Worm (Caenorhabditis elegans) whole organism, early embryonic: ENCODE measurements around the gene rbbp-5.

ENCODE experiments used
- B0310.2 ChIP-seq: sonication (generic microtip); optimal IDR thresholded peaks from 2 replicates; lab custom pipeline; 2016; ENCODE audit warnings: mild to moderate bottlenecking, missing genetic modification characterization, missing compliant biosample characterization
- F13C5.2 ChIP-seq: sonication (generic microtip); optimal IDR thresholded peaks from 2 replicates; lab custom pipeline; 2017; ENCODE audit warnings: mild to moderate bottlenecking, missing genetic modification characterization, inconsistent platforms, missing compliant biosample characterization
- aly-1 ChIP-seq: sonication (generic microtip); optimal IDR thresholded peaks from 2 replicates; lab custom pipeline; 2016; ENCODE audit warnings: missing genetic modification characterization, missing compliant biosample characterization
- ama-1 ChIP-seq: fragments of 150-350 bp; optimal IDR thresholded peaks from 2 replicates; lab custom pipeline; 2014
- ceh-13 ChIP-seq: fragments of 200-800 bp; sonication (Bioruptor generic); optimal IDR thresholded peaks from 2 replicates; lab custom pipeline; 2018; ENCODE audit warnings: mild to moderate bottlenecking, missing genetic modification characterization, missing compliant biosample characterization
- ceh-36 ChIP-seq: sonication (generic microtip); optimal IDR thresholded peaks from 2 replicates; lab custom pipeline; 2016; ENCODE audit warnings: missing genetic modification characterization, inconsistent platforms, missing compliant biosample characterization
- ets-7 ChIP-seq: sonication (generic microtip); optimal IDR thresholded peaks from 2 replicates; lab custom pipeline; 2016; ENCODE audit warnings: missing genotype, missing genetic modification characterization, missing compliant biosample characterization
- flt-1 ChIP-seq: fragments of 200-800 bp; sonication (Bioruptor generic); IDR thresholded peaks from 2 replicates; pipeline ENCODE4 v1.3.6; 2022; ENCODE audit warnings: missing genetic modification characterization, missing compliant biosample characterization
- hmbx-1 ChIP-seq: sonication (generic microtip); optimal IDR thresholded peaks from 2 replicates; lab custom pipeline; 2016; ENCODE audit warnings: mild to moderate bottlenecking, missing genetic modification characterization, missing compliant biosample characterization
- hmg-4 ChIP-seq: fragments of 200-800 bp; sonication (Bioruptor generic); optimal IDR thresholded peaks from 2 replicates; lab custom pipeline; 2018; ENCODE audit warnings: mild to moderate bottlenecking, missing genetic modification characterization, missing compliant biosample characterization
- hnd-1 ChIP-seq: sonication (generic microtip); optimal IDR thresholded peaks from 2 replicates; lab custom pipeline; 2016; ENCODE audit warnings: missing genetic modification characterization, missing compliant biosample characterization
- pes-1 ChIP-seq: fragments of 200-800 bp; sonication (Bioruptor generic); IDR thresholded peaks from 2 replicates; pipeline ENCODE4 v1.3.6; 2022; ENCODE audit warnings: missing genetic modification reagents, missing genetic modification characterization, missing compliant biosample characterization
- scrt-1 ChIP-seq: fragments of 200-800 bp; sonication (Bioruptor generic); IDR thresholded peaks from 2 replicates; pipeline ENCODE4 v1.3.6; 2022; ENCODE audit warnings: missing genetic modification characterization, missing compliant biosample characterization
- sea-1 ChIP-seq: fragments of 200-800 bp; sonication (Bioruptor generic); conservative IDR thresholded peaks from 2 replicates; pipeline ENCODE4 v1.3.6; 2022; ENCODE audit warnings: missing genetic modification characterization, missing compliant biosample characterization
- tbx-11 ChIP-seq: fragments of 200-800 bp; sonication (Bioruptor generic); IDR thresholded peaks from 2 replicates; pipeline ENCODE4 v1.3.6; 2022; ENCODE audit warnings: missing genetic modification characterization, missing compliant biosample characterization
- tbx-37 ChIP-seq: fragments of 200-800 bp; sonication (Bioruptor generic); conservative IDR thresholded peaks from 2 replicates; pipeline ENCODE4 v1.3.6; 2022; ENCODE audit warnings: missing genetic modification reagents, missing genetic modification characterization, missing compliant biosample characterization
- tra-4 ChIP-seq: sonication (generic microtip); optimal IDR thresholded peaks from 2 replicates; lab custom pipeline; 2017; ENCODE audit warnings: missing genetic modification characterization, missing compliant biosample characterization

rbbp-5 gene

ce11 chrII:6097441-6097840 lies at the start of gene rbbp-5, which contains the start of gene tpp-2:
rbbp-5 (plus strand) TSS chrII:6097830.
tpp-2 (minus strand) TSS chrII:6097597.
- TF ChIP-seq tbx-37 (GFP tag; lab: Robert Waterston, UW), result peak; percentile 57; the same call in 1 of the 2 replicates
- TF ChIP-seq sea-1, result no peak

ce11 chrII:6049546-6049945 lies 48.1 kb upstream of the rbbp-5 start:
- no peak for TF ChIP-seq ceh-36 (tag; lab: Kevin White, UChicago)
- no peak for TF ChIP-seq tbx-11
- TF ChIP-seq flt-1 (GFP tag; lab: Robert Waterston, UW), result no peak
- no peak for TF ChIP-seq tra-4
- no peak for TF ChIP-seq ceh-13 (GFP tag; lab: Kevin White, UChicago)
- TF ChIP-seq sea-1, result no peak
- no peak for TF ChIP-seq scrt-1 (GFP tag; lab: Robert Waterston, UW)
- no peak for TF ChIP-seq hnd-1 (tag; lab: Kevin White, UChicago)
- no peak for TF ChIP-seq ets-7 (tag; lab: Kevin White, UChicago)
- TF ChIP-seq tbx-37 (GFP tag; lab: Robert Waterston, UW), result no peak
- TF ChIP-seq B0310.2 (tag; lab: Kevin White, UChicago), result no peak
- TF ChIP-seq hmg-4 (GFP tag; lab: Kevin White, UChicago), result no peak
- no peak for TF ChIP-seq aly-1
- TF ChIP-seq hmbx-1 (tag; lab: Kevin White, UChicago), result no peak
- no peak for TF ChIP-seq F13C5.2 (tag; lab: Kevin White, UChicago)
- no peak for TF ChIP-seq pes-1 (GFP tag; lab: Robert Waterston, UW)
- TF ChIP-seq ama-1 (lab: Kevin White, UChicago), result no peak

- TF ChIP-seq scrt-1 (GFP tag; lab: Robert Waterston, UW), result no peak
- TF ChIP-seq B0310.2 (tag; lab: Kevin White, UChicago), result no peak
- no peak for TF ChIP-seq ceh-13 (GFP tag; lab: Kevin White, UChicago)
- no peak for TF ChIP-seq F13C5.2 (tag; lab: Kevin White, UChicago)
- no peak for TF ChIP-seq ets-7 (tag; lab: Kevin White, UChicago)
- no peak for TF ChIP-seq hnd-1 (tag; lab: Kevin White, UChicago)
- TF ChIP-seq pes-1 (GFP tag; lab: Robert Waterston, UW), result no peak
Measured at ce11 chrII:6050120-6050519, 47.5 kb upstream of the rbbp-5 start, which contains the start of gene gldc-1. gldc-1 (plus strand) TSS chrII:6050420.

ce11 chrII:6055927-6056326 lies 41.7 kb upstream of the rbbp-5 start, which contains the start of gene R12C12.7:
R12C12.7 (minus strand) TSS chrII:6055985.
- 0 out of 2 replicates have a peak, but pooled peaks have one; percentile 26 for TF ChIP-seq tbx-11
- no peak for TF ChIP-seq hmg-4 (GFP tag; lab: Kevin White, UChicago)
- peak; percentile 9 for TF ChIP-seq F13C5.2 (tag; lab: Kevin White, UChicago)

- no peak for TF ChIP-seq B0310.2 (tag; lab: Kevin White, UChicago)
- peak; percentile 91 for TF ChIP-seq tbx-37 (GFP tag; lab: Robert Waterston, UW)
Measured at ce11 chrII:6061495-6061894, 36.1 kb upstream of the rbbp-5 start.

ce11 chrII:6067066-6067465 lies 30.6 kb upstream of the rbbp-5 start, which contains the start of gene H12I13.1:
H12I13.1 (minus strand) TSS chrII:6067166.
- TF ChIP-seq ama-1 (lab: Kevin White, UChicago) (no peak), ets-7 (tag; lab: Kevin White, UChicago) (no peak), pes-1 (GFP tag; lab: Robert Waterston, UW) (no peak)

- TF ChIP-seq ceh-36 (tag; lab: Kevin White, UChicago) (no peak), hmbx-1 (tag; lab: Kevin White, UChicago) (no peak), B0310.2 (tag; lab: Kevin White, UChicago) (no peak), ets-7 (tag; lab: Kevin White, UChicago) (no peak), aly-1 (no peak), tbx-37 (GFP tag; lab: Robert Waterston, UW) (no peak), hmg-4 (GFP tag; lab: Kevin White, UChicago) (no peak), tra-4 (no peak), ceh-13 (GFP tag; lab: Kevin White, UChicago) (no peak)
Measured at ce11 chrII:6077604-6078003, 20.0 kb upstream of the rbbp-5 start, which contains the start of gene H12I13.6. H12I13.6 (plus strand) TSS chrII:6077904.

- no peak for TF ChIP-seq pes-1 (GFP tag; lab: Robert Waterston, UW)
- no peak for TF ChIP-seq hmg-4 (GFP tag; lab: Kevin White, UChicago)
- TF ChIP-seq B0310.2 (tag; lab: Kevin White, UChicago), result no peak
- TF ChIP-seq ama-1 (lab: Kevin White, UChicago), result no peak
- no peak for TF ChIP-seq tbx-11
- no peak for TF ChIP-seq tra-4
- TF ChIP-seq flt-1 (GFP tag; lab: Robert Waterston, UW), result no peak
- no peak for TF ChIP-seq sea-1
- no peak for TF ChIP-seq ceh-36 (tag; lab: Kevin White, UChicago)
- TF ChIP-seq hnd-1 (tag; lab: Kevin White, UChicago), result no peak
- no peak for TF ChIP-seq tbx-37 (GFP tag; lab: Robert Waterston, UW)
- TF ChIP-seq aly-1, result no peak
- TF ChIP-seq scrt-1 (GFP tag; lab: Robert Waterston, UW), result no peak
Measured at ce11 chrII:6080743-6081142, 16.9 kb upstream of the rbbp-5 start, which contains the start of gene fbf-1. fbf-1 (minus strand) TSS chrII:6080843.

- TF ChIP-seq tbx-37 (GFP tag; lab: Robert Waterston, UW), result no peak
- TF ChIP-seq hnd-1 (tag; lab: Kevin White, UChicago), result no peak
- TF ChIP-seq tbx-11, result no peak
- TF ChIP-seq ama-1 (lab: Kevin White, UChicago), result no peak
- TF ChIP-seq flt-1 (GFP tag; lab: Robert Waterston, UW), result no peak
- TF ChIP-seq hmbx-1 (tag; lab: Kevin White, UChicago), result no peak
- no peak for TF ChIP-seq F13C5.2 (tag; lab: Kevin White, UChicago)
- no peak for TF ChIP-seq pes-1 (GFP tag; lab: Robert Waterston, UW)
- no peak for TF ChIP-seq tra-4
- TF ChIP-seq ceh-13 (GFP tag; lab: Kevin White, UChicago), result no peak
- TF ChIP-seq scrt-1 (GFP tag; lab: Robert Waterston, UW), result no peak
- no peak for TF ChIP-seq ceh-36 (tag; lab: Kevin White, UChicago)
- no peak for TF ChIP-seq sea-1
- TF ChIP-seq ets-7 (tag; lab: Kevin White, UChicago), result no peak
- TF ChIP-seq hmg-4 (GFP tag; lab: Kevin White, UChicago), result no peak
- no peak for TF ChIP-seq B0310.2 (tag; lab: Kevin White, UChicago)
- no peak for TF ChIP-seq aly-1
Measured at ce11 chrII:6082620-6083019, 15.0 kb upstream of the rbbp-5 start, which contains the start of gene F21H12.3. F21H12.3 (plus strand) TSS chrII:6082920.
